Worm (Caenorhabditis elegans) whole organism, L1 larva: Measurements from ENCODE around the gene srw-124.

Experiments used
- C04F5.9 ChIP-seq: sonication (generic microtip); optimal IDR thresholded peaks from 2 replicates; lab custom pipeline; 2016; ENCODE audit warnings: missing genetic modification characterization, missing compliant biosample characterization
- F16B12.6 ChIP-seq: fragments of 150-350 bp; optimal IDR thresholded peaks from 2 replicates; lab custom pipeline; 2014; ENCODE audit warnings: missing biosample characterization, missing genetic modification characterization
- aly-2 ChIP-seq: fragments of 150-350 bp; optimal IDR thresholded peaks from 2 replicates; lab custom pipeline; 2014; ENCODE audit warnings: missing biosample characterization, missing genetic modification characterization
- ceh-88 ChIP-seq: fragments of 200-800 bp; sonication (Bioruptor generic); IDR thresholded peaks from 2 replicates; pipeline ENCODE4 v1.3.6; 2022; ENCODE audit warnings: missing genetic modification characterization, missing compliant biosample characterization
- ces-1 ChIP-seq: fragments of 150-350 bp; optimal IDR thresholded peaks from 2 replicates; lab custom pipeline; 2014; ENCODE audit warnings: missing biosample characterization, missing genetic modification reagents, missing genetic modification characterization
- dsc-1 ChIP-seq: sonication (generic microtip); optimal IDR thresholded peaks from 2 replicates; lab custom pipeline; 2016; ENCODE audit warnings: mild to moderate bottlenecking, missing genetic modification characterization, missing compliant biosample characterization
- efl-1 ChIP-seq, 4 experiments: fragments of 150-350 bp; optimal IDR thresholded peaks in 3 of 4; peaks in 1 of 4; 1 replicate in 1 of 4; 2 replicates in 3 of 4; lab custom pipeline; 2014; ENCODE audit warnings: missing biosample characterization in 2 of 4, missing genetic modification characterization in 2 of 4, missing genetic modification reagents in 2 of 4
- elt-2 ChIP-seq: sonication (generic microtip); optimal IDR thresholded peaks from 2 replicates; lab custom pipeline; 2016; ENCODE audit warnings: missing genetic modification characterization, mild to moderate bottlenecking, inconsistent platforms, missing compliant biosample characterization, missing genetic modification reagents
- fkh-10 ChIP-seq: sonication (generic microtip); optimal IDR thresholded peaks from 2 replicates; lab custom pipeline; 2017; ENCODE audit warnings: missing biosample characterization, missing genetic modification reagents, missing genetic modification characterization
- fkh-4 ChIP-seq: sonication (generic microtip); optimal IDR thresholded peaks from 2 replicates; lab custom pipeline; 2016; ENCODE audit warnings: missing compliant biosample characterization, missing genetic modification characterization, borderline replicate concordance
- grh-1 ChIP-seq: fragments of 200-800 bp; sonication (Bioruptor generic); IDR thresholded peaks from 2 replicates; pipeline ENCODE4 v1.3.6; 2022; ENCODE audit warnings: missing genetic modification reagents, missing genetic modification characterization, missing compliant biosample characterization
- hlh-17 ChIP-seq: fragments of 200-800 bp; sonication (Bioruptor generic); optimal IDR thresholded peaks from 2 replicates; lab custom pipeline; 2018; ENCODE audit warnings: missing genetic modification characterization, mild to moderate bottlenecking, missing compliant biosample characterization, moderate library complexity, borderline replicate concordance
- irx-1 ChIP-seq: sonication (generic microtip); optimal IDR thresholded peaks from 2 replicates; lab custom pipeline; 2016; ENCODE audit warnings: missing genetic modification characterization, missing compliant biosample characterization
- isw-1 ChIP-seq: fragments of 200-800 bp; sonication (Bioruptor generic); IDR thresholded peaks from 2 replicates; pipeline ENCODE4 v1.3.6; 2022; ENCODE audit warnings: missing genetic modification characterization, missing compliant biosample characterization
- lin-14 ChIP-seq: fragments of 200-800 bp; sonication (Bioruptor generic); optimal IDR thresholded peaks from 2 replicates; lab custom pipeline; 2018; ENCODE audit warnings: mild to moderate bottlenecking, missing genetic modification characterization, moderate library complexity, missing compliant biosample characterization
- lin-15B ChIP-seq: fragments of 150-350 bp; sonication (generic microtip); optimal IDR thresholded peaks from 3 replicates; lab custom pipeline; 2014; ENCODE audit warnings: missing biosample characterization, missing genetic modification characterization
- lin-35 ChIP-seq, 2 experiments: fragments of 150-350 bp; optimal IDR thresholded peaks; 2 replicates each; lab custom pipeline; 2014; ENCODE audit warnings: missing biosample characterization in 2 of 2, missing genetic modification characterization in 2 of 2, missing genetic modification reagents in 2 of 2
- nhr-11 ChIP-seq: fragments of 150-350 bp; optimal IDR thresholded peaks from 2 replicates; lab custom pipeline; 2014; ENCODE audit warnings: missing biosample characterization, missing genetic modification characterization
- nhr-237 ChIP-seq: fragments of 150-350 bp; optimal IDR thresholded peaks from 2 replicates; lab custom pipeline; 2014; ENCODE audit warnings: missing biosample characterization, missing genetic modification characterization
- nhr-47 ChIP-seq: sonication (generic microtip); optimal IDR thresholded peaks from 2 replicates; lab custom pipeline; 2016; ENCODE audit warnings: mild to moderate bottlenecking, missing genetic modification characterization, moderate library complexity, missing compliant biosample characterization
- nhr-76 ChIP-seq: sonication (generic microtip); optimal IDR thresholded peaks from 2 replicates; lab custom pipeline; 2017; ENCODE audit warnings: missing biosample characterization, missing genetic modification characterization
- nhr-90 ChIP-seq: sonication (generic microtip); optimal IDR thresholded peaks from 2 replicates; lab custom pipeline; 2016; ENCODE audit warnings: mild to moderate bottlenecking, missing genetic modification characterization, missing compliant biosample characterization; ENCODE audit not compliant: poor library complexity
- pqm-1 ChIP-seq: sonication (generic microtip); optimal IDR thresholded peaks from 3 replicates; lab custom pipeline; 2017; ENCODE audit warnings: missing biosample characterization, missing genetic modification characterization
- sox-4 ChIP-seq: sonication (generic microtip); optimal IDR thresholded peaks from 2 replicates; lab custom pipeline; 2016; ENCODE audit warnings: missing genetic modification characterization, missing compliant biosample characterization
- tbx-2 ChIP-seq: sonication (generic microtip); optimal IDR thresholded peaks from 2 replicates; lab custom pipeline; 2016; ENCODE audit warnings: missing genetic modification characterization, missing compliant biosample characterization
- tlp-1 ChIP-seq: fragments of 150-350 bp; optimal IDR thresholded peaks from 2 replicates; lab custom pipeline; 2014; ENCODE audit warnings: missing biosample characterization, missing genetic modification characterization
- vab-15 ChIP-seq: sonication (generic microtip); optimal IDR thresholded peaks from 2 replicates; lab custom pipeline; 2017; ENCODE audit warnings: missing genotype, mild to moderate bottlenecking, missing genetic modification characterization, missing compliant biosample characterization
- ztf-11 ChIP-seq, 2 experiments: sonication (generic microtip); optimal IDR thresholded peaks; 2 replicates each; lab custom pipeline; 2016 to 2017; ENCODE audit warnings: missing genetic modification characterization in 2 of 2, missing biosample characterization in 1 of 2, missing compliant biosample characterization in 1 of 2
- ztf-4 ChIP-seq: fragments of 150-350 bp; optimal IDR thresholded peaks from 2 replicates; lab custom pipeline; 2014; ENCODE audit warnings: missing biosample characterization, missing genetic modification characterization

srw-124 gene

ce11 chrV:3014185-3014584 lies 37.8 kb downstream of the srw-124 start, which contains the start of gene K12D9.1:
K12D9.1 (plus strand) TSS chrV:3014485.
- TF ChIP-seq efl-1 (optimal IDR thresholded peaks at IDR 0.05; lab: Kevin White, UChicago) = no peak
- peak in 1 of 2 experiments; percentile 18 for TF ChIP-seq efl-1 (GFP tag; optimal IDR thresholded peaks at IDR 0.05 in 1 of 2; lab: Kevin White, UChicago)
- TF ChIP-seq ces-1 = no peak

- TF ChIP-seq nhr-237 (tag; lab: Kevin White, UChicago) (no peak), irx-1 (no peak), lin-35 (GFP tag; optimal IDR thresholded peaks at IDR 0.05; lab: Kevin White, UChicago) (no peak), hlh-17 (GFP tag; lab: Kevin White, UChicago) (no peak), lin-15B (tag; lab: Kevin White, UChicago) (no peak), dsc-1 (tag; lab: Kevin White, UChicago) (no peak), tlp-1 (tag; lab: Kevin White, UChicago) (no peak), F16B12.6 (tag; lab: Kevin White, UChicago) (no peak), nhr-90 (tag; lab: Kevin White, UChicago) (no peak), sox-4 (tag; lab: Kevin White, UChicago) (no peak), nhr-47 (no peak), nhr-76 (tag; lab: Kevin White, UChicago) (no peak), ztf-4 (tag; lab: Kevin White, UChicago) (no peak), fkh-10 (no peak), isw-1 (GFP tag; lab: Robert Waterston, UW) (no peak), fkh-4 (tag; lab: Kevin White, UChicago) (no peak), tbx-2 (tag; lab: Kevin White, UChicago) (no peak), grh-1 (GFP tag; lab: Robert Waterston, UW) (no peak), ceh-88 (no peak), lin-14 (GFP tag; lab: Kevin White, UChicago) (no peak)
These were observed 41.5 kb downstream of the srw-124 start for ce11 chrV:3017930-3018329.

ce11 chrV:3021306-3021705 lies 44.9 kb downstream of the srw-124 start, which contains the start of gene irld-12:
irld-12 (minus strand) TSS chrV:3021406.
- TF ChIP-seq C04F5.9 (no peak), vab-15 (no peak), aly-2 (tag; lab: Kevin White, UChicago) (no peak), pqm-1 (tag; lab: Kevin White, UChicago) (no peak), nhr-11 (tag; lab: Kevin White, UChicago) (no peak), ztf-11 (tag; optimal IDR thresholded peaks at IDR 0.05; lab: Kevin White, UChicago) (no peak)
- TF ChIP-seq, all 84 proteins: peak for 0

- peak; percentile 60 for TF ChIP-seq elt-2 (tag; lab: Kevin White, UChicago)
- no peak for TF ChIP-seq aly-2 (tag; lab: Kevin White, UChicago)
These were observed 47.9 kb downstream of the srw-124 start, which contains the start of gene asp-8 for ce11 chrV:3024274-3024673. asp-8 (plus strand) TSS chrV:3024549.
